Fruit fly (Drosophila melanogaster) whole organism, embryonic: ENCODE data around the gene brat.
A peak's percentile ranks its signal among the peaks of the same experiment; 100 is the strongest.

Experiments used
- Blimp-1 ChIP-seq: fragments of 200-800 bp; sonication (Bioruptor generic); optimal IDR thresholded peaks from 3 replicates; lab custom pipeline; 2018; ENCODE audit warnings: missing biosample characterization, missing genetic modification characterization, mild to moderate bottlenecking, moderate library complexity, missing genetic modification reagents
- Bteb2 ChIP-seq: fragments of 200-800 bp; sonication (Bioruptor generic); optimal IDR thresholded peaks from 2 replicates; lab custom pipeline; 2016; ENCODE audit warnings: missing biosample characterization, missing genetic modification characterization
- CG1024 ChIP-seq: fragments of 200-800 bp; sonication (Bioruptor generic); IDR thresholded peaks from 2 replicates; pipeline ENCODE4 v1.3.6; 2022; ENCODE audit warnings: missing biosample characterization, missing genetic modification characterization
- CG11398 ChIP-seq: fragments of 200-800 bp; sonication (Bioruptor generic); optimal IDR thresholded peaks from 2 replicates; lab custom pipeline; 2016; ENCODE audit warnings: missing biosample characterization, missing genetic modification characterization
- CG12219 ChIP-seq: fragments of 200-800 bp; sonication (Bioruptor generic); optimal IDR thresholded peaks from 3 replicates; lab custom pipeline; 2018; ENCODE audit warnings: missing biosample characterization, mild to moderate bottlenecking, missing genetic modification characterization
- CG13296 ChIP-seq: fragments of 200-800 bp; sonication (Bioruptor generic); optimal IDR thresholded peaks from 3 replicates; lab custom pipeline; 2018; ENCODE audit warnings: missing biosample characterization, mild to moderate bottlenecking, missing genetic modification characterization
- CG13624 ChIP-seq: fragments of 200-800 bp; sonication (Bioruptor generic); optimal IDR thresholded peaks from 2 replicates; lab custom pipeline; 2016; ENCODE audit warnings: missing biosample characterization, missing genetic modification characterization
- CG13894 ChIP-seq: fragments of 200-800 bp; sonication (Bioruptor generic); optimal IDR thresholded peaks from 3 replicates; lab custom pipeline; 2018; ENCODE audit warnings: missing biosample characterization, mild to moderate bottlenecking, missing genetic modification characterization, moderate library complexity
- CG1529 ChIP-seq: fragments of 200-800 bp; sonication (Bioruptor generic); optimal IDR thresholded peaks from 3 replicates; lab custom pipeline; 2018; ENCODE audit warnings: missing biosample characterization, missing genetic modification characterization
- CG15601 ChIP-seq: fragments of 200-800 bp; sonication (Bioruptor generic); optimal IDR thresholded peaks from 3 replicates; lab custom pipeline; 2019; ENCODE audit warnings: missing biosample characterization, mild to moderate bottlenecking, missing genetic modification characterization, moderate library complexity
- CG16815 ChIP-seq: fragments of 200-800 bp; sonication (Bioruptor generic); optimal IDR thresholded peaks from 3 replicates; lab custom pipeline; 2017; ENCODE audit warnings: missing biosample characterization, mild to moderate bottlenecking, missing genetic modification characterization
- CG17361 ChIP-seq: fragments of 200-800 bp; sonication (Bioruptor generic); IDR thresholded peaks from 3 replicates; pipeline ENCODE4 v1.3.6; 2022; ENCODE audit warnings: missing biosample characterization, missing genetic modification characterization
- CG18764 ChIP-seq: fragments of 200-800 bp; sonication (Bioruptor generic); optimal IDR thresholded peaks from 3 replicates; lab custom pipeline; 2016; ENCODE audit warnings: missing biosample characterization, missing genetic modification characterization
- CG2712 ChIP-seq: fragments of 200-800 bp; optimal IDR thresholded peaks from 3 replicates; lab custom pipeline; 2019; ENCODE audit warnings: missing biosample characterization, mild to moderate bottlenecking, missing genetic modification characterization, moderate library complexity
- CG33557 ChIP-seq: fragments of 200-800 bp; sonication (Bioruptor generic); optimal IDR thresholded peaks from 2 replicates; lab custom pipeline; 2019; ENCODE audit warnings: missing biosample characterization, mild to moderate bottlenecking, missing genetic modification characterization, moderate library complexity
- CG3726 ChIP-seq: fragments of 200-800 bp; sonication (Bioruptor generic); IDR thresholded peaks from 3 replicates; pipeline ENCODE4, ENCODE4 v1.3.6; 2022; ENCODE audit warnings: missing biosample characterization, missing genetic modification characterization
- CG4282 ChIP-seq: fragments of 200-800 bp; sonication (Bioruptor generic); optimal IDR thresholded peaks from 2 replicates; lab custom pipeline; 2016; ENCODE audit warnings: missing biosample characterization, missing genetic modification characterization
- CG4820 ChIP-seq: fragments of 200-800 bp; sonication (Bioruptor generic); optimal IDR thresholded peaks from 3 replicates; lab custom pipeline; 2016; ENCODE audit warnings: missing biosample characterization, missing genetic modification characterization
- CG4854 ChIP-seq: fragments of 200-800 bp; sonication (Bioruptor generic); optimal IDR thresholded peaks from 2 replicates; lab custom pipeline; 2016; ENCODE audit warnings: missing biosample characterization, missing genetic modification characterization, inconsistent platforms
- CG6272 ChIP-seq: fragments of 200-800 bp; sonication (Bioruptor generic); IDR thresholded peaks from 2 replicates; pipeline ENCODE4 v1.3.6; 2022; ENCODE audit warnings: missing biosample characterization, missing genetic modification characterization
- CG8281 ChIP-seq: fragments of 200-800 bp; sonication (Bioruptor generic); optimal IDR thresholded peaks from 2 replicates; lab custom pipeline; 2018; ENCODE audit warnings: missing biosample characterization, mild to moderate bottlenecking, missing genetic modification characterization, moderate library complexity
- Camta ChIP-seq: fragments of 200-800 bp; sonication (Bioruptor generic); optimal IDR thresholded peaks from 2 replicates; lab custom pipeline; 2016; ENCODE audit warnings: missing biosample characterization, missing genetic modification characterization
- D ChIP-seq, 2 experiments: fragments of 200-800 bp in 1 of 2; fragments of >200 bp in 1 of 2; sonication (Bioruptor generic) in 1 of 2; optimal IDR thresholded peaks; 2 replicates in 1 of 2; 3 replicates in 1 of 2; lab custom pipeline; 2017; ENCODE audit warnings: mild to moderate bottlenecking in 1 of 2, missing biosample characterization in 1 of 2, missing genetic modification characterization in 1 of 2, missing genetic modification reagents in 1 of 2
- Dbx ChIP-seq: fragments of 200-800 bp; sonication (Bioruptor generic); IDR thresholded peaks from 3 replicates; pipeline ENCODE4 v1.3.6; 2022; ENCODE audit warnings: missing biosample characterization, missing genetic modification characterization
- Dek ChIP-seq: fragments of 200-800 bp; sonication (Bioruptor generic); optimal IDR thresholded peaks from 3 replicates; lab custom pipeline; 2019; ENCODE audit warnings: missing biosample characterization, mild to moderate bottlenecking, missing genetic modification characterization, moderate library complexity
- Dll ChIP-seq: fragments of 200-800 bp; sonication (Bioruptor generic); IDR thresholded peaks from 4 replicates; pipeline ENCODE4 v1.3.6; 2022; ENCODE audit warnings: missing biosample characterization, missing genetic modification characterization; ENCODE audit not compliant: partially characterized antibody
- Nf-YC ChIP-seq: fragments of 200-800 bp; optimal IDR thresholded peaks from 3 replicates; lab custom pipeline; 2019; ENCODE audit warnings: missing biosample characterization, mild to moderate bottlenecking, missing genetic modification characterization, moderate library complexity
- Optix ChIP-seq: fragments of 200-800 bp; sonication (Bioruptor generic); IDR thresholded peaks from 3 replicates; pipeline ENCODE4 v1.3.6; 2022; ENCODE audit warnings: missing biosample characterization, missing genetic modification characterization
- PHDP ChIP-seq: fragments of 200-800 bp; sonication (Bioruptor generic); optimal IDR thresholded peaks from 3 replicates; lab custom pipeline; 2018; ENCODE audit warnings: missing biosample characterization, mild to moderate bottlenecking, missing genetic modification characterization, moderate library complexity
- Stat92E ChIP-seq, 3 experiments: fragments of >200 bp in 2 of 3; fragments of 200-800 bp in 1 of 3; sonication (Bioruptor generic) in 1 of 3; optimal IDR thresholded peaks; 2 replicates each; lab custom pipeline; 2017 to 2019; ENCODE audit warnings: missing biosample characterization in 3 of 3, missing genetic modification characterization in 3 of 3, mild to moderate bottlenecking in 1 of 3, moderate library complexity in 1 of 3
- ab ChIP-seq: fragments of 200-800 bp; sonication (Bioruptor generic); optimal IDR thresholded peaks from 2 replicates; lab custom pipeline; 2016; ENCODE audit warnings: missing biosample characterization, missing genetic modification characterization
- ap ChIP-seq: fragments of 200-800 bp; sonication (Bioruptor generic); IDR thresholded peaks from 2 replicates; pipeline ENCODE4 v1.3.6; 2022; ENCODE audit warnings: missing biosample characterization, missing genetic modification characterization
- caup ChIP-seq: fragments of 200-800 bp; sonication (Bioruptor generic); optimal IDR thresholded peaks from 3 replicates; lab custom pipeline; 2017; ENCODE audit warnings: missing biosample characterization, mild to moderate bottlenecking, missing genetic modification characterization, moderate library complexity; ENCODE audit not compliant: severe bottlenecking
- chinmo ChIP-seq: fragments of 200-800 bp; sonication (Bioruptor generic); IDR thresholded peaks from 4 replicates; pipeline ENCODE4 v1.3.6; 2022; ENCODE audit warnings: missing biosample characterization, missing genetic modification characterization; ENCODE audit not compliant: partially characterized antibody
- chm ChIP-seq: fragments of 200-800 bp; sonication (Bioruptor generic); IDR thresholded peaks from 2 replicates; pipeline ENCODE4 v1.3.6; 2022; ENCODE audit warnings: missing biosample characterization, missing genetic modification characterization
- crol ChIP-seq: fragments of 200-800 bp; sonication (Bioruptor generic); IDR thresholded peaks from 2 replicates; pipeline ENCODE4 v1.3.6; 2022; ENCODE audit warnings: missing biosample characterization, missing genetic modification characterization
- cwo ChIP-seq: fragments of 200-800 bp; sonication (Bioruptor generic); optimal IDR thresholded peaks from 3 replicates; lab custom pipeline; 2017; ENCODE audit warnings: missing biosample characterization, missing genetic modification characterization, mild to moderate bottlenecking, moderate library complexity, missing genetic modification reagents
- dysf ChIP-seq: fragments of 200-800 bp; sonication (Bioruptor generic); IDR thresholded peaks from 3 replicates; pipeline ENCODE4 v1.3.6; 2022; ENCODE audit warnings: missing biosample characterization, missing genetic modification characterization
- exex ChIP-seq: fragments of 200-800 bp; sonication (Bioruptor generic); optimal IDR thresholded peaks from 4 replicates; lab custom pipeline; 2018; ENCODE audit warnings: missing biosample characterization, mild to moderate bottlenecking, missing genetic modification characterization, moderate library complexity
- gem ChIP-seq: fragments of 200-800 bp; sonication (Bioruptor generic); optimal IDR thresholded peaks from 2 replicates; lab custom pipeline; 2019; ENCODE audit warnings: missing biosample characterization, mild to moderate bottlenecking, missing genetic modification characterization, moderate library complexity
- grn ChIP-seq: fragments of 200-800 bp; sonication (Bioruptor generic); optimal IDR thresholded peaks from 3 replicates; lab custom pipeline; 2017; ENCODE audit warnings: missing biosample characterization, missing genetic modification characterization
- kay ChIP-seq: fragments of 200-800 bp; sonication (Bioruptor generic); optimal IDR thresholded peaks from 2 replicates; lab custom pipeline; 2016; ENCODE audit warnings: missing biosample characterization, missing genetic modification characterization
- mirr ChIP-seq: fragments of 200-800 bp; sonication (Bioruptor generic); optimal IDR thresholded peaks from 3 replicates; lab custom pipeline; 2018; ENCODE audit warnings: missing biosample characterization, mild to moderate bottlenecking, missing genetic modification characterization
- peb ChIP-seq: fragments of 200-800 bp; sonication (Bioruptor generic); IDR thresholded peaks from 2 replicates; pipeline ENCODE4 v1.3.6; 2022; ENCODE audit warnings: missing biosample characterization, missing genetic modification characterization
- ranshi ChIP-seq: fragments of 200-800 bp; sonication (Bioruptor generic); IDR thresholded peaks from 2 replicates; pipeline ENCODE4 v1.3.6; 2022; ENCODE audit warnings: missing biosample characterization, missing genetic modification characterization
- sd ChIP-seq: fragments of 200-800 bp; sonication (Bioruptor generic); optimal IDR thresholded peaks from 3 replicates; lab custom pipeline; 2018; ENCODE audit warnings: missing biosample characterization, mild to moderate bottlenecking, missing genetic modification characterization, moderate library complexity
- slbo ChIP-seq: fragments of 200-800 bp; sonication (Bioruptor generic); IDR thresholded peaks from 2 replicates; pipeline ENCODE4 v1.3.6; 2022; ENCODE audit warnings: missing biosample characterization, missing genetic modification characterization
- wdn ChIP-seq: fragments of 200-800 bp; sonication (Bioruptor generic); IDR thresholded peaks from 2 replicates; pipeline ENCODE4 v1.3.6; 2022; ENCODE audit warnings: missing biosample characterization, missing genetic modification characterization
- zf30C ChIP-seq: fragments of 200-800 bp; sonication (Bioruptor generic); optimal IDR thresholded peaks from 3 replicates; lab custom pipeline; 2018; ENCODE audit warnings: missing biosample characterization, mild to moderate bottlenecking, missing genetic modification characterization

brat gene

dm6 chr2L:19106235-19106634 lies 27.4 kb upstream of the brat start (continued):
- TF ChIP-seq Optix (GFP tag; lab: Robert Waterston, UW): no peak
- TF ChIP-seq mirr (GFP tag; lab: Kevin White, UChicago): peak; percentile 78
- TF ChIP-seq kay (GFP tag; lab: Kevin White, UChicago): no peak
- TF ChIP-seq PHDP (tag; lab: Kevin White, UChicago): no peak
- peak; percentile 69 for TF ChIP-seq exex
- peak; percentile 76 for TF ChIP-seq grn (GFP tag; lab: Kevin White, UChicago)
- no peak for TF ChIP-seq Camta (GFP tag; lab: Kevin White, UChicago)
- TF ChIP-seq CG4282 (GFP tag; lab: Kevin White, UChicago): no peak

dm6 chr2L:19108377-19108876 lies 25.2 kb upstream of the brat start, which contains the start of gene Lim3:
Gene Lim3 (minus strand): TSS chr2L:19108427.
- peak; percentile 82 for TF ChIP-seq sd (tag; lab: Kevin White, UChicago)
- no peak for TF ChIP-seq CG1024 (GFP tag; lab: Robert Waterston, UW)
- TF ChIP-seq Nf-YC (tag; lab: Kevin White, UChicago): peak; percentile 92
- TF ChIP-seq CG15601 (tag; lab: Kevin White, UChicago): no peak
- no peak for TF ChIP-seq gem (tag; lab: Kevin White, UChicago)
- no peak for TF ChIP-seq CG4820 (GFP tag; lab: Kevin White, UChicago)
- no peak for TF ChIP-seq CG2712 (tag; lab: Kevin White, UChicago)
- no peak for TF ChIP-seq caup (GFP tag; lab: Kevin White, UChicago)
- TF ChIP-seq CG13894: peak; percentile 66
- TF ChIP-seq Dek (tag; lab: Kevin White, UChicago): no peak
- no peak for TF ChIP-seq ranshi
- TF ChIP-seq Dll (GFP tag; lab: Robert Waterston, UW): no peak
- no peak for TF ChIP-seq CG18764 (GFP tag; lab: Kevin White, UChicago)
- no peak for TF ChIP-seq CG3726
- TF ChIP-seq zf30C (GFP tag; lab: Kevin White, UChicago): no peak
- TF ChIP-seq dysf (GFP tag; lab: Robert Waterston, UW): no peak
- no peak for TF ChIP-seq Stat92E (GFP tag; optimal IDR thresholded peaks at IDR 0.05; lab: Kevin White, UChicago)
- TF ChIP-seq chinmo (GFP tag; lab: Robert Waterston, UW): 0 out of 4 replicates have a peak, but pooled peaks have one; percentile 66
- TF ChIP-seq cwo (GFP tag; lab: Kevin White, UChicago): no peak
- TF ChIP-seq CG13624: no peak
- no peak for TF ChIP-seq CG8281 (tag; lab: Kevin White, UChicago)
- TF ChIP-seq CG11398 (GFP tag; lab: Kevin White, UChicago): no peak
- no peak for TF ChIP-seq wdn (GFP tag; lab: Robert Waterston, UW)
- no peak for TF ChIP-seq CG33557 (GFP tag; lab: Kevin White, UChicago)
- TF ChIP-seq D (optimal IDR thresholded peaks at IDR 0.05; lab: Kevin White, UChicago): no peak
- TF ChIP-seq D (GFP tag; optimal IDR thresholded peaks at IDR 0.05; lab: Kevin White, UChicago): no peak
- TF ChIP-seq ap (GFP tag; lab: Robert Waterston, UW): no peak
- no peak for TF ChIP-seq ab
- TF ChIP-seq CG4854 (GFP tag; lab: Kevin White, UChicago): no peak
- TF ChIP-seq peb (GFP tag; lab: Robert Waterston, UW): no peak
- TF ChIP-seq CG16815 (GFP tag; lab: Kevin White, UChicago): no peak
- TF ChIP-seq Bteb2 (GFP tag; lab: Kevin White, UChicago): no peak
- no peak for TF ChIP-seq CG12219
- no peak for TF ChIP-seq CG1529
- TF ChIP-seq CG17361: no peak
- no peak for TF ChIP-seq slbo
- no peak for TF ChIP-seq CG13296 (GFP tag; lab: Kevin White, UChicago)
- TF ChIP-seq CG6272 (GFP tag; lab: Robert Waterston, UW): no peak
- peak; percentile 95 for TF ChIP-seq crol
- TF ChIP-seq Blimp-1 (GFP tag; lab: Kevin White, UChicago): no peak
- TF ChIP-seq chm (GFP tag; lab: Robert Waterston, UW): no peak
- TF ChIP-seq Dbx: no peak
